Fruit fly (Drosophila melanogaster): ENCODE data around the gene Dop1R1.
A peak's percentile ranks its signal among the peaks of the same experiment; 100 is the strongest.

Dop1R1 gene

dm6 chr3R:14214776-14215175 lies at the start of gene Dop1R1 (continued):
- TF ChIP-seq fd3F (GFP tag; optimal IDR thresholded peaks at IDR 0.05): no peak
- no peak for TF ChIP-seq H2.0 (GFP tag; IDR thresholded peaks at IDR 0.05)
- no peak for TF ChIP-seq CG14965 (GFP tag; optimal IDR thresholded peaks at IDR 0.05; ENCODE audit: borderline replicate concordance)
- TF ChIP-seq Hr3 (GFP tag; optimal IDR thresholded peaks at IDR 0.05): no peak
- no peak for TF ChIP-seq CG7963 (GFP tag; IDR thresholded peaks at IDR 0.05; ENCODE audit: partially characterized antibody)
- TF ChIP-seq Mrtf (GFP tag; IDR thresholded peaks at IDR 0.05): 0 out of 3 replicates have a peak, but pooled peaks have one; percentile 27
- no peak for TF ChIP-seq odd (GFP tag; optimal IDR thresholded peaks at IDR 0.05)
- TF ChIP-seq D (optimal IDR thresholded peaks at IDR 0.05): no peak
- no peak for TF ChIP-seq D (GFP tag; optimal IDR thresholded peaks at IDR 0.05)

- TF ChIP-seq CG2678 (tag; optimal IDR thresholded peaks at IDR 0.05) (no peak), Ets65A (GFP tag) (peak; percentile 73)
Measured at dm6 chr3R:14262087-14262486, 47.5 kb upstream of the Dop1R1 start, which contains the start of the genes CG14839 and CG14841. Gene CG14839, plus strand, starts transcription at chr3R:14262387. Gene CG14841, minus strand, starts transcription at chr3R:14262418.

dm6 chr3R:14261113-14261512 lies 46.5 kb upstream of the Dop1R1 start, which contains the start of gene CG14840:
Gene CG14840, minus strand, starts transcription at chr3R:14261213.
- TF ChIP-seq jing (GFP tag; optimal IDR thresholded peaks at IDR 0.05) (no peak), D19B (GFP tag; optimal IDR thresholded peaks at IDR 0.05) (no peak), sens (GFP tag) (no peak), CG4328 (GFP tag; optimal IDR thresholded peaks at IDR 0.05) (no peak), otp (GFP tag; IDR thresholded peaks at IDR 0.05) (no peak), Gsc (GFP tag; IDR thresholded peaks at IDR 0.05) (no peak)

- TF ChIP-seq CG13775 (GFP tag; optimal IDR thresholded peaks at IDR 0.05): no peak
- no peak for TF ChIP-seq Lim3 (GFP tag; IDR thresholded peaks at IDR 0.05)
- TF ChIP-seq CG17568 (GFP tag; optimal IDR thresholded peaks at IDR 0.05): no peak
- TF ChIP-seq pzg (GFP tag; optimal IDR thresholded peaks at IDR 0.05): peak; percentile 6
- no peak for TF ChIP-seq CG4404 (GFP tag; IDR thresholded peaks at IDR 0.05)
- TF ChIP-seq CG6791 (GFP tag; IDR thresholded peaks at IDR 0.05; ENCODE audit: partially characterized antibody): no peak
- TF ChIP-seq CG17186 (GFP tag; optimal IDR thresholded peaks at IDR 0.05): peak; percentile 37
- TF ChIP-seq Blimp-1 (GFP tag; optimal IDR thresholded peaks at IDR 0.05): no peak
- no peak for TF ChIP-seq CG12155 (GFP tag; optimal IDR thresholded peaks at IDR 0.05)
- no peak for TF ChIP-seq CG12236 (GFP tag; optimal IDR thresholded peaks at IDR 0.05)
- TF ChIP-seq lbe (GFP tag; optimal IDR thresholded peaks at IDR 0.05): no peak
- TF ChIP-seq Dp (GFP tag; optimal IDR thresholded peaks at IDR 0.05): peak; percentile 54
- no peak for TF ChIP-seq nerfin-1 (tag; optimal IDR thresholded peaks at IDR 0.05)
- peak; percentile 32 to 87 for TF ChIP-seq crp (GFP tag; optimal IDR thresholded peaks at IDR 0.05)
- no peak for TF ChIP-seq CG5245 (GFP tag; optimal IDR thresholded peaks at IDR 0.05)
- TF ChIP-seq eve (GFP tag; optimal IDR thresholded peaks at IDR 0.05): no peak
- TF ChIP-seq trh (GFP tag; optimal IDR thresholded peaks at IDR 0.05): no peak
- no peak for TF ChIP-seq CG34376 (GFP tag; optimal IDR thresholded peaks at IDR 0.05)
- TF ChIP-seq CG13287 (GFP tag; IDR thresholded peaks at IDR 0.05; ENCODE audit: partially characterized antibody): peak; percentile 18; the same call in 1 of the 2 replicates
- no peak for TF ChIP-seq grau (tag; optimal IDR thresholded peaks at IDR 0.05)
- TF ChIP-seq sug (tag; optimal IDR thresholded peaks at IDR 0.05): no peak
- TF ChIP-seq otp (GFP tag; IDR thresholded peaks at IDR 0.05): no peak
- peak; percentile 58 for TF ChIP-seq stwl (tag; optimal IDR thresholded peaks at IDR 0.05)
- peak; percentile 59; the same call in 1 of the 2 replicates for TF ChIP-seq E2f2 (GFP tag; IDR thresholded peaks at IDR 0.05)
- TF ChIP-seq HLH54F (GFP tag; optimal IDR thresholded peaks at IDR 0.05): no peak
- TF ChIP-seq Myb (GFP tag; optimal IDR thresholded peaks at IDR 0.05): peak; percentile 63
- TF ChIP-seq CG12744 (GFP tag; optimal IDR thresholded peaks at IDR 0.05): no peak
- TF ChIP-seq Oaz (GFP tag; IDR thresholded peaks at IDR 0.05): no peak
- no peak for TF ChIP-seq CG4424 (GFP tag; optimal IDR thresholded peaks at IDR 0.05)
- no peak for TF ChIP-seq br (optimal IDR thresholded peaks at IDR 0.05)
- TF ChIP-seq CG11247 (GFP tag; IDR thresholded peaks at IDR 0.05): no peak
Measured at dm6 chr3R:14259821-14260220, 45.2 kb upstream of the Dop1R1 start, which contains the start of gene MetRS-m. Gene MetRS-m, minus strand, starts transcription at chr3R:14259991.
